3 worm cellular contexts compared by ENCODE assay signal in the genomic region with DNA sequence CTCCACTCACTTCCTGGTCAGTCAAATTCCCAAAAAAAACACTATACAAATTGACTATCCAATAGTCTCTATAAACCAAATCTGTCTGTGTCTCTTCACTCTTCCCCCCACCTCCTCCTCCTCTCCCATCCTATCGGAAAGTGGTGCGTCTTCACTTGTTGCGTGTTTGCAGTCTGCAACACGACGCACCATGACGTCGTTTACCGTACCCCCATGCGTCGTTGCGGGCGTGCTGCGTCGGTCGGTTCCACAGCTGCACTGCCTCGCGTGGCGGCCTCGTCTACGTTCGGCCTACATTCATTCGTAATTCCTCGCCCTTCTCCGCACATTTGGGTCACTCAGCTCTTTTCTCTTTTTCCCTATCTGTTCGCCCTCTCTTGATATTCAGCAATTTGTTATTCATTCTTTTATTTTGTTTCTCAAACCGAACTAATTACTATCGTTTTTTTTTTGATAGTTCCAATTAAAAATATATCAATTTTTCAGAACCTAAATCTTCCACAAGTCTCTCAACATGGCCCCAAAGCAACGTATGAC.
TF ChIP-seq lines count a peak whose summit lies in the region.

serp-1.1 (plus strand) TSS at position 487 of the 537 bp plus-strand sequence.

TF ChIP-seq in whole organism, L1 larva, 84 proteins besides CTCF, POLR2A, EP300 and RAD21 (continued from another document and continues in another):
- TF ChIP-seq ceh-82 (tag; optimal IDR thresholded peaks at IDR 0.05; lab: Kevin White, UChicago) (peak; percentile 94 to 99 (median 97)), ceh-63 (GFP tag; optimal IDR thresholded peaks at IDR 0.05; lab: Kevin White, UChicago) (no peak), ceh-88 (GFP tag; IDR thresholded peaks at IDR 0.05; lab: Robert Waterston, UW) (peak; percentile 96), hlh-4 (tag; optimal IDR thresholded peaks at IDR 0.05; lab: Kevin White, UChicago) (no peak), nhr-90 (tag; optimal IDR thresholded peaks at IDR 0.05; lab: Kevin White, UChicago; ENCODE audit: poor library complexity) (peak; percentile 99), nhr-85 (tag; lab: Kevin White, UChicago) (peak; percentile 100), unc-62 (GFP tag; optimal IDR thresholded peaks at IDR 0.05; lab: Kevin White, UChicago) (peak; percentile 48), zag-1 (tag; optimal IDR thresholded peaks at IDR 0.05; lab: Kevin White, UChicago) (peak; percentile 81), dsc-1 (tag; optimal IDR thresholded peaks at IDR 0.05; lab: Kevin White, UChicago) (peak; percentile 97), nhr-11 (tag; optimal IDR thresholded peaks at IDR 0.05; lab: Kevin White, UChicago) (peak; percentile 77), tlp-1 (tag; optimal IDR thresholded peaks at IDR 0.05; lab: Kevin White, UChicago) (no peak), ztf-4 (tag; optimal IDR thresholded peaks at IDR 0.05; lab: Kevin White, UChicago) (peak; percentile 97), mdl-1 (tag; optimal IDR thresholded peaks at IDR 0.05; lab: Kevin White, UChicago) (peak; percentile 55 to 98), hlh-17 (GFP tag; optimal IDR thresholded peaks at IDR 0.05; lab: Kevin White, UChicago; ENCODE audit: borderline replicate concordance) (no peak), nhr-77 (tag; optimal IDR thresholded peaks at IDR 0.05; lab: Kevin White, UChicago) (peak; percentile 98), lsy-2 (tag; optimal IDR thresholded peaks at IDR 0.05; lab: Kevin White, UChicago) (peak; percentile 100), nhr-76 (tag; optimal IDR thresholded peaks at IDR 0.05; lab: Kevin White, UChicago) (peak; percentile 96), nhr-47 (tag; optimal IDR thresholded peaks at IDR 0.05; lab: Kevin White, UChicago) (peak; percentile 99), fkh-4 (tag; optimal IDR thresholded peaks at IDR 0.05; lab: Kevin White, UChicago; ENCODE audit: borderline replicate concordance) (no peak), nhr-28 (tag; optimal IDR thresholded peaks at IDR 0.05; lab: Kevin White, UChicago) (no peak), F16B12.6 (tag; optimal IDR thresholded peaks at IDR 0.05; lab: Kevin White, UChicago) (peak; percentile 75), ztf-11 (tag; optimal IDR thresholded peaks at IDR 0.05; lab: Kevin White, UChicago) (peak in 1 of 2 experiments; percentile 93), lin-35 (GFP tag; optimal IDR thresholded peaks at IDR 0.05; lab: Kevin White, UChicago) (peak; percentile 87 to 93), nhr-71 (tag; optimal IDR thresholded peaks at IDR 0.05; lab: Kevin White, UChicago) (peak; percentile 99), alr-1 (tag; optimal IDR thresholded peaks at IDR 0.05; lab: Kevin White, UChicago; ENCODE audit: borderline replicate concordance) (no peak), pag-3 (tag; optimal IDR thresholded peaks at IDR 0.05; lab: Kevin White, UChicago; ENCODE audit: borderline replicate concordance, insufficient read depth) (no peak), efl-3 (GFP tag; optimal IDR thresholded peaks at IDR 0.05; lab: Kevin White, UChicago) (peak; percentile 83), lin-39 (tag; optimal IDR thresholded peaks at IDR 0.05; lab: Kevin White, UChicago) (peak; percentile 91), skn-1 (tag; optimal IDR thresholded peaks at IDR 0.05; lab: Kevin White, UChicago) (peak; percentile 94), sox-4 (tag; optimal IDR thresholded peaks at IDR 0.05; lab: Kevin White, UChicago) (peak; percentile 65), ama-1 (optimal IDR thresholded peaks at IDR 0.05; lab: Kevin White, UChicago) (peak; percentile 55), egl-27 (tag; optimal IDR thresholded peaks at IDR 0.05; lab: Kevin White, UChicago) (peak; percentile 95 to 97), fkh-8 (tag; optimal IDR thresholded peaks at IDR 0.05; lab: Kevin White, UChicago) (peak; percentile 94), nhr-12 (tag; optimal IDR thresholded peaks at IDR 0.05; lab: Kevin White, UChicago) (peak; percentile 32), mab-9 (GFP tag; IDR thresholded peaks at IDR 0.05; lab: Robert Waterston, UW) (peak; percentile 91), C34B4.2 (tag; optimal IDR thresholded peaks at IDR 0.05; lab: Kevin White, UChicago) (peak; percentile 75), sup-37 (GFP tag; optimal IDR thresholded peaks at IDR 0.05; lab: Kevin White, UChicago) (peak; percentile 96), lir-3 (tag; optimal IDR thresholded peaks at IDR 0.05; lab: Kevin White, UChicago; ENCODE audit: poor library complexity) (peak; percentile 95), nhr-19 (GFP tag; conservative IDR thresholded peaks at IDR 0.05; lab: Robert Waterston, UW) (peak; percentile 99), fkh-10 (GFP tag; optimal IDR thresholded peaks at IDR 0.05; lab: Kevin White, UChicago) (peak; percentile 92)

TF ChIP-seq in whole organism, L3 larva, 47 proteins besides CTCF, POLR2A, EP300 and RAD21 (continued from another document):
- peak; percentile 95 for TF ChIP-seq mdl-1 (tag; optimal IDR thresholded peaks at IDR 0.05; lab: Kevin White, UChicago)
- peak; percentile 96 for TF ChIP-seq lin-15B (tag; optimal IDR thresholded peaks at IDR 0.05; lab: Kevin White, UChicago)
- peak; percentile 78 for TF ChIP-seq fkh-2 (tag; optimal IDR thresholded peaks at IDR 0.05; lab: Kevin White, UChicago)
- TF ChIP-seq nhr-12 (tag; optimal IDR thresholded peaks at IDR 0.05; lab: Kevin White, UChicago) = no peak
- TF ChIP-seq nhr-25 (tag; optimal IDR thresholded peaks at IDR 0.05; lab: Kevin White, UChicago) = peak; percentile 100
- TF ChIP-seq unc-39 (tag; optimal IDR thresholded peaks at IDR 0.05; lab: Kevin White, UChicago) = no peak
- TF ChIP-seq skn-1 (tag; optimal IDR thresholded peaks at IDR 0.05; lab: Kevin White, UChicago) = peak; percentile 89
- peak; percentile 87 for TF ChIP-seq nhr-77 (tag; optimal IDR thresholded peaks at IDR 0.05; lab: Kevin White, UChicago)
- TF ChIP-seq jun-1 (tag; optimal IDR thresholded peaks at IDR 0.05; lab: Kevin White, UChicago) = peak; percentile 98
- peak; percentile 88 for TF ChIP-seq pqm-1 (tag; optimal IDR thresholded peaks at IDR 0.05; lab: Kevin White, UChicago)
- TF ChIP-seq hmg-11 (tag; optimal IDR thresholded peaks at IDR 0.05; lab: Kevin White, UChicago) = peak; percentile 99
- TF ChIP-seq egl-5 (tag; optimal IDR thresholded peaks at IDR 0.05; lab: Kevin White, UChicago) = no peak
- peak; percentile 99 for TF ChIP-seq lsy-12 (tag; optimal IDR thresholded peaks at IDR 0.05; lab: Kevin White, UChicago)
- peak; percentile 94 for TF ChIP-seq snpc-4 (tag; optimal IDR thresholded peaks at IDR 0.05; lab: Kevin White, UChicago)
- TF ChIP-seq nhr-43 (tag; optimal IDR thresholded peaks at IDR 0.05; lab: Kevin White, UChicago; ENCODE audit: poor library complexity, severe bottlenecking) = peak; percentile 98
- TF ChIP-seq ama-1 (optimal IDR thresholded peaks at IDR 0.05; lab: Kevin White, UChicago) = peak; percentile 77
- peak; percentile 11 for TF ChIP-seq ceh-16 (tag; optimal IDR thresholded peaks at IDR 0.05; lab: Kevin White, UChicago)
- peak; percentile 24 for TF ChIP-seq ZK546.5 (tag; optimal IDR thresholded peaks at IDR 0.05; lab: Kevin White, UChicago)
- TF ChIP-seq fkh-10 (GFP tag; optimal IDR thresholded peaks at IDR 0.05; lab: Kevin White, UChicago) = peak; percentile 94
- TF ChIP-seq daf-12 (tag; optimal IDR thresholded peaks at IDR 0.05; lab: Kevin White, UChicago) = peak; percentile 24
- peak; percentile 99 for TF ChIP-seq pha-4 (tag; optimal IDR thresholded peaks at IDR 0.05; lab: Kevin White, UChicago)
- TF ChIP-seq tbx-2 (tag; optimal IDR thresholded peaks at IDR 0.05; lab: Kevin White, UChicago) = peak; percentile 96
- peak; percentile 98 for TF ChIP-seq unc-62 (GFP tag; optimal IDR thresholded peaks at IDR 0.05; lab: Kevin White, UChicago)
- no peak for TF ChIP-seq mml-1 (tag; optimal IDR thresholded peaks at IDR 0.05; lab: Kevin White, UChicago)
- TF ChIP-seq nhr-28 (tag; optimal IDR thresholded peaks at IDR 0.05; lab: Kevin White, UChicago) = peak; percentile 36
- no peak for TF ChIP-seq nhr-67 (tag; optimal IDR thresholded peaks at IDR 0.05; lab: Kevin White, UChicago)
- peak; percentile 94 for TF ChIP-seq fos-1 (tag; optimal IDR thresholded peaks at IDR 0.05; lab: Kevin White, UChicago)
- peak; percentile 100 for TF ChIP-seq lin-39 (tag; optimal IDR thresholded peaks at IDR 0.05; lab: Kevin White, UChicago)
- no peak for TF ChIP-seq eor-1 (tag; optimal IDR thresholded peaks at IDR 0.05; lab: Kevin White, UChicago)
- TF ChIP-seq sea-2 (GFP tag; optimal IDR thresholded peaks at IDR 0.05; lab: Kevin White, UChicago) = peak; percentile 75

TF ChIP-seq in whole organism, young adult, 124 proteins besides CTCF, POLR2A, EP300 and RAD21 (continued from another document and continues in another):
- peak; percentile 86 for TF ChIP-seq lin-26 (GFP tag; IDR thresholded peaks at IDR 0.05; lab: Robert Waterston, UW)
- TF ChIP-seq nfya-2 (GFP tag; IDR thresholded peaks at IDR 0.05; lab: Robert Waterston, UW) = no peak
- TF ChIP-seq ceh-91 (GFP tag; IDR thresholded peaks at IDR 0.05; lab: Robert Waterston, UW) = 0 out of 2 replicates have a peak, but pooled peaks have one; percentile 35
- peak; percentile 35 for TF ChIP-seq lsl-1 (GFP tag; optimal IDR thresholded peaks at IDR 0.05; lab: Kevin White, UChicago)
- no peak for TF ChIP-seq ceh-58 (GFP tag; IDR thresholded peaks at IDR 0.05; lab: Robert Waterston, UW)
- peak; percentile 95 for TF ChIP-seq ekl-4 (GFP tag; IDR thresholded peaks at IDR 0.05; lab: Robert Waterston, UW)
- no peak for TF ChIP-seq F49E8.2 (tag; optimal IDR thresholded peaks at IDR 0.05; lab: Kevin White, UChicago; ENCODE audit: insufficient read depth)
- peak; percentile 97 for TF ChIP-seq K11D2.4 (GFP tag; IDR thresholded peaks at IDR 0.05; lab: Robert Waterston, UW)
- peak; percentile 94 for TF ChIP-seq pha-4 (tag; optimal IDR thresholded peaks at IDR 0.05; lab: Kevin White, UChicago)
- peak; percentile 99 for TF ChIP-seq nfyb-1 (GFP tag; IDR thresholded peaks at IDR 0.05; lab: Robert Waterston, UW)
- no peak; the same call in 1 of the 2 replicates for TF ChIP-seq B0019.2 (GFP tag; conservative IDR thresholded peaks at IDR 0.05; lab: Robert Waterston, UW)
- peak; percentile 97 for TF ChIP-seq Y53G8AR.9 (GFP tag; conservative IDR thresholded peaks at IDR 0.05; lab: Robert Waterston, UW)
- peak; percentile 96 for TF ChIP-seq egl-44 (GFP tag; IDR thresholded peaks at IDR 0.05; lab: Robert Waterston, UW)
- no peak for TF ChIP-seq F55B11.4 (tag; optimal IDR thresholded peaks at IDR 0.05; lab: Kevin White, UChicago; ENCODE audit: borderline replicate concordance, insufficient read depth)
- peak; percentile 64; the same call in 1 of the 2 replicates for TF ChIP-seq aptf-2 (GFP tag; conservative IDR thresholded peaks at IDR 0.05; lab: Robert Waterston, UW)
- peak; percentile 89; the same call in 1 of the 2 replicates for TF ChIP-seq cebp-2 (GFP tag; IDR thresholded peaks at IDR 0.05; lab: Robert Waterston, UW)
- peak; percentile 94 for TF ChIP-seq egrh-3 (GFP tag; IDR thresholded peaks at IDR 0.05; lab: Robert Waterston, UW)
- TF ChIP-seq gei-17 (GFP tag; optimal IDR thresholded peaks at IDR 0.05; lab: Kevin White, UChicago) = peak; percentile 90
- TF ChIP-seq K12H6.12 (tag; optimal IDR thresholded peaks at IDR 0.05; lab: Kevin White, UChicago) = peak; percentile 99
- TF ChIP-seq F57C9.4 (tag; optimal IDR thresholded peaks at IDR 0.05; lab: Kevin White, UChicago) = peak; percentile 79
- TF ChIP-seq dpff-1 (tag; optimal IDR thresholded peaks at IDR 0.05; lab: Kevin White, UChicago) = peak; percentile 17
- TF ChIP-seq tbp1 (GFP tag; optimal IDR thresholded peaks at IDR 0.05; lab: Kevin White, UChicago) = peak; percentile 77
- peak; percentile 38 for TF ChIP-seq mxl-1 (tag; optimal IDR thresholded peaks at IDR 0.05; lab: Kevin White, UChicago)
- peak; percentile 38 for TF ChIP-seq B0261.1 (tag; optimal IDR thresholded peaks at IDR 0.05; lab: Kevin White, UChicago)
- peak; percentile 75 for TF ChIP-seq ztf-6 (GFP tag; IDR thresholded peaks at IDR 0.05; lab: Robert Waterston, UW)
- TF ChIP-seq hlh-12 (tag; optimal IDR thresholded peaks at IDR 0.05; lab: Kevin White, UChicago) = no peak
- TF ChIP-seq atf-7 (tag; optimal IDR thresholded peaks at IDR 0.05; lab: Kevin White, UChicago) = peak; percentile 100
- TF ChIP-seq cebp-1 (GFP tag; IDR thresholded peaks at IDR 0.05; lab: Robert Waterston, UW) = no peak; the same call in none of the 2 replicates
- TF ChIP-seq cebp-1 (tag; optimal IDR thresholded peaks at IDR 0.05; lab: Kevin White, UChicago) = peak; percentile 95
- peak; percentile 94 for TF ChIP-seq repo-1 (tag; optimal IDR thresholded peaks at IDR 0.05; lab: Kevin White, UChicago)
- TF ChIP-seq ceh-40 (GFP tag; IDR thresholded peaks at IDR 0.05; lab: Robert Waterston, UW) = 0 out of 2 replicates have a peak, but pooled peaks have one; percentile 51
- no peak for TF ChIP-seq F10E7.11 (tag; optimal IDR thresholded peaks at IDR 0.05; lab: Kevin White, UChicago)
- TF ChIP-seq B0035.1 (tag; optimal IDR thresholded peaks at IDR 0.05; lab: Kevin White, UChicago) = peak; percentile 89
- TF ChIP-seq nhr-120 (GFP tag; IDR thresholded peaks at IDR 0.05; lab: Robert Waterston, UW) = peak; percentile 90; the same call in 1 of the 2 replicates
- peak; percentile 92 for TF ChIP-seq ztf-3 (GFP tag; optimal IDR thresholded peaks at IDR 0.05; lab: Kevin White, UChicago)
- TF ChIP-seq sptf-2 (GFP tag; optimal IDR thresholded peaks at IDR 0.05; lab: Kevin White, UChicago) = peak; percentile 59
- no peak for TF ChIP-seq Y79H2A.3 (GFP tag; conservative IDR thresholded peaks at IDR 0.05; lab: Robert Waterston, UW)
- TF ChIP-seq lsy-27 (tag; optimal IDR thresholded peaks at IDR 0.05; lab: Kevin White, UChicago; ENCODE audit: borderline replicate concordance, insufficient read depth) = no peak
- peak; percentile 88 for TF ChIP-seq lin-54 (GFP tag; optimal IDR thresholded peaks at IDR 0.05; lab: Kevin White, UChicago)
- no peak for TF ChIP-seq bed-1 (GFP tag; IDR thresholded peaks at IDR 0.05; lab: Robert Waterston, UW)
- TF ChIP-seq rcor-1 (GFP tag; IDR thresholded peaks at IDR 0.05; lab: Robert Waterston, UW) = peak; percentile 94
- TF ChIP-seq T07F8.4 (tag; optimal IDR thresholded peaks at IDR 0.05; lab: Kevin White, UChicago) = peak; percentile 40
- TF ChIP-seq rpc-1 (optimal IDR thresholded peaks at IDR 0.05; lab: Kevin White, UChicago) = peak; percentile 32
- TF ChIP-seq rpc-1 (tag; optimal IDR thresholded peaks at IDR 0.05; lab: Kevin White, UChicago) = no peak
- TF ChIP-seq him-1 (tag; optimal IDR thresholded peaks at IDR 0.05; lab: Kevin White, UChicago) = no peak
- TF ChIP-seq tbx-9 (tag; optimal IDR thresholded peaks at IDR 0.05; lab: Kevin White, UChicago; ENCODE audit: borderline replicate concordance) = no peak
- peak; percentile 85 for TF ChIP-seq ztf-18 (tag; optimal IDR thresholded peaks at IDR 0.05; lab: Kevin White, UChicago)
- peak; percentile 60; the same call in 1 of the 2 replicates for TF ChIP-seq sea-2 (GFP tag; IDR thresholded peaks at IDR 0.05; lab: Robert Waterston, UW)
- peak; percentile 96 for TF ChIP-seq pbrm-1 (GFP tag; IDR thresholded peaks at IDR 0.05; lab: Robert Waterston, UW)
- peak; percentile 98 for TF ChIP-seq madf-10 (tag; optimal IDR thresholded peaks at IDR 0.05; lab: Kevin White, UChicago)
- TF ChIP-seq nfya-1 (tag; optimal IDR thresholded peaks at IDR 0.05; lab: Kevin White, UChicago; ENCODE audit: borderline replicate concordance, insufficient read depth) = no peak
- peak; percentile 100 for TF ChIP-seq ets-4 (GFP tag; optimal IDR thresholded peaks at IDR 0.05; lab: Kevin White, UChicago)
- no peak for TF ChIP-seq ccch-3 (GFP tag; optimal IDR thresholded peaks at IDR 0.05; lab: Kevin White, UChicago)
- TF ChIP-seq tlf-1 (GFP tag; optimal IDR thresholded peaks at IDR 0.05; lab: Kevin White, UChicago) = peak; percentile 96
- TF ChIP-seq mcd-1 (GFP tag; IDR thresholded peaks at IDR 0.05; lab: Robert Waterston, UW) = peak; percentile 95
- TF ChIP-seq zim-3 (tag; optimal IDR thresholded peaks at IDR 0.05; lab: Kevin White, UChicago) = peak; percentile 68
- TF ChIP-seq die-1 (tag; optimal IDR thresholded peaks at IDR 0.05; lab: Kevin White, UChicago) = peak; percentile 75
- TF ChIP-seq Y95B8A.8 (GFP tag; IDR thresholded peaks at IDR 0.05; lab: Robert Waterston, UW) = peak; percentile 87
- no peak for TF ChIP-seq mes-4 (tag; optimal IDR thresholded peaks at IDR 0.05; lab: Kevin White, UChicago)
- TF ChIP-seq snpc-4 (GFP tag; optimal IDR thresholded peaks at IDR 0.05; lab: Kevin White, UChicago) = peak; percentile 73
- TF ChIP-seq snpc-4 (tag; optimal IDR thresholded peaks at IDR 0.05; lab: Kevin White, UChicago) = peak; percentile 83 to 91 (median 88)
